Fruit fly (Drosophila melanogaster) whole organism, embryonic: Measurements from ENCODE around the gene eIF4E6.

Experiments used
- Abd-B ChIP-seq: fragments of 200-800 bp; sonication (Bioruptor generic); optimal IDR thresholded peaks from 2 replicates; lab custom pipeline; 2018; ENCODE audit warnings: missing biosample characterization, mild to moderate bottlenecking, missing genetic modification characterization, moderate library complexity
- Bgb ChIP-seq: fragments of 200-800 bp; sonication (Bioruptor generic); IDR thresholded peaks from 2 replicates; pipeline ENCODE4 v1.3.6; 2022; ENCODE audit warnings: missing biosample characterization, missing genetic modification characterization; ENCODE audit not compliant: partially characterized antibody
- Bteb2 ChIP-seq: fragments of 200-800 bp; sonication (Bioruptor generic); optimal IDR thresholded peaks from 2 replicates; lab custom pipeline; 2016; ENCODE audit warnings: missing biosample characterization, missing genetic modification characterization
- CG10274 ChIP-seq: fragments of 200-800 bp; sonication (Bioruptor generic); optimal IDR thresholded peaks from 3 replicates; lab custom pipeline; 2017; ENCODE audit warnings: missing biosample characterization, mild to moderate bottlenecking, missing genetic modification characterization
- CG10959 ChIP-seq: fragments of 200-800 bp; sonication (Bioruptor generic); IDR thresholded peaks from 2 replicates; pipeline ENCODE4 v1.3.6; 2022; ENCODE audit warnings: missing biosample characterization, missing genetic modification characterization
- CG12219 ChIP-seq: fragments of 200-800 bp; sonication (Bioruptor generic); optimal IDR thresholded peaks from 3 replicates; lab custom pipeline; 2018; ENCODE audit warnings: missing biosample characterization, mild to moderate bottlenecking, missing genetic modification characterization
- CG12769 ChIP-seq: fragments of 200-800 bp; sonication (Bioruptor generic); optimal IDR thresholded peaks from 2 replicates; lab custom pipeline; 2019; ENCODE audit warnings: missing biosample characterization, mild to moderate bottlenecking, missing genetic modification characterization, moderate library complexity
- CG12942 ChIP-seq: fragments of 200-800 bp; sonication (Bioruptor generic); optimal IDR thresholded peaks from 3 replicates; lab custom pipeline; 2016; ENCODE audit warnings: missing biosample characterization, missing genetic modification characterization
- CG13424 ChIP-seq: fragments of 200-800 bp; sonication (Bioruptor generic); optimal IDR thresholded peaks from 2 replicates; lab custom pipeline; 2019; ENCODE audit warnings: missing biosample characterization, mild to moderate bottlenecking, missing genetic modification characterization, moderate library complexity
- CG13894 ChIP-seq: fragments of 200-800 bp; sonication (Bioruptor generic); optimal IDR thresholded peaks from 3 replicates; lab custom pipeline; 2018; ENCODE audit warnings: missing biosample characterization, mild to moderate bottlenecking, missing genetic modification characterization, moderate library complexity
- CG14014 ChIP-seq: fragments of 200-800 bp; sonication (Bioruptor generic); IDR thresholded peaks from 2 replicates; pipeline ENCODE4 v1.3.6; 2022; ENCODE audit warnings: missing biosample characterization, missing genetic modification characterization
- CG15011 ChIP-seq: fragments of 200-800 bp; sonication (Bioruptor generic); optimal IDR thresholded peaks from 3 replicates; lab custom pipeline; 2018; ENCODE audit warnings: missing biosample characterization, mild to moderate bottlenecking, missing genetic modification characterization
- CG18619 ChIP-seq: fragments of 200-800 bp; sonication (Bioruptor generic); optimal IDR thresholded peaks from 3 replicates; lab custom pipeline; 2017; ENCODE audit warnings: missing biosample characterization, mild to moderate bottlenecking, missing genetic modification characterization
- CG2199 ChIP-seq: fragments of 200-800 bp; sonication (Bioruptor generic); IDR thresholded peaks from 3 replicates; pipeline ENCODE4 v1.3.6; 2022; ENCODE audit warnings: missing biosample characterization, missing genetic modification characterization
- CG2202 ChIP-seq: fragments of 200-800 bp; sonication (Bioruptor generic); optimal IDR thresholded peaks from 2 replicates; lab custom pipeline; 2018; ENCODE audit warnings: missing biosample characterization, mild to moderate bottlenecking, missing genetic modification characterization
- CG30020 ChIP-seq: fragments of 200-800 bp; optimal IDR thresholded peaks from 2 replicates; lab custom pipeline; 2019; ENCODE audit warnings: missing biosample characterization, mild to moderate bottlenecking, missing genetic modification characterization, moderate library complexity
- CG32532 ChIP-seq: fragments of 200-800 bp; sonication (Bioruptor generic); IDR thresholded peaks from 2 replicates; pipeline ENCODE4 v1.3.6; 2022; ENCODE audit warnings: missing biosample characterization, missing genetic modification characterization
- CG34224 ChIP-seq: fragments of 200-800 bp; sonication (Bioruptor generic); IDR thresholded peaks from 3 replicates; pipeline ENCODE4 v1.3.6; 2022; ENCODE audit warnings: missing biosample characterization, missing genetic modification characterization; ENCODE audit not compliant: partially characterized antibody
- CG34376 ChIP-seq: fragments of 200-800 bp; sonication (Bioruptor generic); optimal IDR thresholded peaks from 2 replicates; lab custom pipeline; 2018; ENCODE audit warnings: missing biosample characterization, mild to moderate bottlenecking, missing genetic modification characterization
- CG3726 ChIP-seq: fragments of 200-800 bp; sonication (Bioruptor generic); IDR thresholded peaks from 3 replicates; pipeline ENCODE4, ENCODE4 v1.3.6; 2022; ENCODE audit warnings: missing biosample characterization, missing genetic modification characterization
- CG6654 ChIP-seq: fragments of 200-800 bp; sonication (Bioruptor generic); optimal IDR thresholded peaks from 2 replicates; lab custom pipeline; 2017; ENCODE audit warnings: missing biosample characterization, mild to moderate bottlenecking, missing genetic modification characterization
- CG6689 ChIP-seq: fragments of 200-800 bp; sonication (Bioruptor generic); IDR thresholded peaks from 2 replicates; pipeline ENCODE4 v1.3.6; 2022; ENCODE audit warnings: missing biosample characterization, missing genetic modification characterization
- CG8089 ChIP-seq: fragments of 200-800 bp; sonication (Bioruptor generic); optimal IDR thresholded peaks from 3 replicates; lab custom pipeline; 2016; ENCODE audit warnings: missing biosample characterization, missing genetic modification characterization
- Chrac-16 ChIP-seq: fragments of 200-800 bp; sonication (Bioruptor generic); optimal IDR thresholded peaks from 3 replicates; lab custom pipeline; 2016; ENCODE audit warnings: missing biosample characterization, missing genetic modification characterization
- Dp ChIP-seq: fragments of 200-800 bp; sonication (Bioruptor generic); optimal IDR thresholded peaks from 2 replicates; lab custom pipeline; 2018; ENCODE audit warnings: missing biosample characterization, mild to moderate bottlenecking, missing genetic modification characterization, moderate library complexity
- ERR ChIP-seq: fragments of 200-800 bp; sonication (Bioruptor generic); optimal IDR thresholded peaks from 2 replicates; lab custom pipeline; 2016; ENCODE audit warnings: missing biosample characterization, missing genetic modification characterization
- Fer3 ChIP-seq: fragments of 200-800 bp; sonication (Bioruptor generic); optimal IDR thresholded peaks from 2 replicates; lab custom pipeline; 2018; ENCODE audit warnings: missing biosample characterization, mild to moderate bottlenecking, missing genetic modification characterization, moderate library complexity
- Kr ChIP-seq: fragments of 200-800 bp; sonication (Bioruptor generic); optimal IDR thresholded peaks from 2 replicates; lab custom pipeline; 2017; ENCODE audit warnings: missing biosample characterization, mild to moderate bottlenecking, missing genetic modification characterization
- NFAT ChIP-seq: fragments of 200-800 bp; sonication (Bioruptor generic); IDR thresholded peaks from 2 replicates; pipeline ENCODE4 v1.3.6; 2022; ENCODE audit warnings: missing biosample characterization, missing genetic modification characterization
- Optix ChIP-seq: fragments of 200-800 bp; sonication (Bioruptor generic); IDR thresholded peaks from 3 replicates; pipeline ENCODE4 v1.3.6; 2022; ENCODE audit warnings: missing biosample characterization, missing genetic modification characterization
- Usf ChIP-seq: fragments of 200-800 bp; sonication (Bioruptor generic); optimal IDR thresholded peaks from 2 replicates; lab custom pipeline; 2017; ENCODE audit warnings: missing genotype, missing biosample characterization, missing genetic modification characterization
- Xbp1 ChIP-seq: fragments of 200-800 bp; sonication (Bioruptor generic); optimal IDR thresholded peaks from 3 replicates; lab custom pipeline; 2016; ENCODE audit warnings: missing biosample characterization, mild to moderate bottlenecking, missing genetic modification characterization
- al ChIP-seq: fragments of 200-800 bp; sonication (Bioruptor generic); IDR thresholded peaks from 2 replicates; pipeline ENCODE4 v1.3.6; 2022; ENCODE audit warnings: missing biosample characterization, missing genetic modification characterization
- aop ChIP-seq: fragments of 200-800 bp; sonication (Bioruptor generic); IDR thresholded peaks from 2 replicates; pipeline ENCODE4 v1.3.6; 2022; ENCODE audit warnings: missing biosample characterization, missing genetic modification characterization
- ara ChIP-seq: fragments of 200-800 bp; sonication (Bioruptor generic); IDR thresholded peaks from 2 replicates; pipeline ENCODE4 v1.3.6; 2022; ENCODE audit warnings: missing biosample characterization, missing genetic modification characterization
- az2 ChIP-seq: fragments of 200-800 bp; sonication (Bioruptor generic); optimal IDR thresholded peaks from 3 replicates; lab custom pipeline; 2016; ENCODE audit warnings: missing biosample characterization, missing genetic modification characterization
- caup ChIP-seq: fragments of 200-800 bp; sonication (Bioruptor generic); optimal IDR thresholded peaks from 3 replicates; lab custom pipeline; 2017; ENCODE audit warnings: missing biosample characterization, mild to moderate bottlenecking, missing genetic modification characterization, moderate library complexity; ENCODE audit not compliant: severe bottlenecking
- croc ChIP-seq: fragments of 200-800 bp; sonication (Bioruptor generic); conservative IDR thresholded peaks from 3 replicates; pipeline ENCODE4 v1.3.6; 2022; ENCODE audit warnings: missing biosample characterization, missing genetic modification characterization
- dysf ChIP-seq: fragments of 200-800 bp; sonication (Bioruptor generic); IDR thresholded peaks from 3 replicates; pipeline ENCODE4 v1.3.6; 2022; ENCODE audit warnings: missing biosample characterization, missing genetic modification characterization
- gsb ChIP-seq: fragments of 200-800 bp; sonication (Bioruptor generic); IDR thresholded peaks from 2 replicates; pipeline ENCODE4 v1.3.6; 2022; ENCODE audit warnings: missing biosample characterization, missing genetic modification characterization
- hth ChIP-seq: fragments of >200 bp; optimal IDR thresholded peaks from 2 replicates; lab custom pipeline; 2017; ENCODE audit warnings: inconsistent platforms
- ind ChIP-seq: fragments of 200-800 bp; sonication (Bioruptor generic); optimal IDR thresholded peaks from 3 replicates; lab custom pipeline; 2016; ENCODE audit warnings: missing biosample characterization, missing genetic modification characterization
- kni ChIP-seq: fragments of 200-800 bp; sonication (Bioruptor generic); optimal IDR thresholded peaks from 3 replicates; lab custom pipeline; 2017; ENCODE audit warnings: mild to moderate bottlenecking, missing biosample characterization, missing genetic modification reagents, missing genetic modification characterization
- lab ChIP-seq: fragments of 200-800 bp; sonication (Bioruptor generic); optimal IDR thresholded peaks from 3 replicates; lab custom pipeline; 2017; ENCODE audit warnings: missing biosample characterization, missing genetic modification characterization, mild to moderate bottlenecking, moderate library complexity, missing genetic modification reagents
- psq ChIP-seq: fragments of 200-800 bp; sonication (Bioruptor generic); optimal IDR thresholded peaks from 2 replicates; lab custom pipeline; 2017; ENCODE audit warnings: missing biosample characterization, missing genetic modification characterization
- seq ChIP-seq: fragments of 200-800 bp; sonication (Bioruptor generic); IDR thresholded peaks from 2 replicates; pipeline ENCODE4 v1.3.6; 2022; ENCODE audit warnings: missing biosample characterization, missing genetic modification characterization
- sob ChIP-seq: fragments of 200-800 bp; sonication (Bioruptor generic); IDR thresholded peaks from 2 replicates; pipeline ENCODE4 v1.3.6; 2022; ENCODE audit warnings: missing biosample characterization, missing genetic modification characterization
- tin ChIP-seq: fragments of 200-800 bp; sonication (Bioruptor generic); optimal IDR thresholded peaks from 3 replicates; lab custom pipeline; 2016; ENCODE audit warnings: missing biosample characterization, missing genetic modification characterization
- usp ChIP-seq: fragments of >200 bp; optimal IDR thresholded peaks from 2 replicates; lab custom pipeline; 2017; ENCODE audit warnings: missing biosample characterization, missing genetic modification characterization
- vfl ChIP-seq: fragments of 200-800 bp; sonication (Bioruptor generic); optimal IDR thresholded peaks from 2 replicates; lab custom pipeline; 2016; ENCODE audit warnings: missing biosample characterization, missing genetic modification characterization

Gene eIF4E6

DNA sequence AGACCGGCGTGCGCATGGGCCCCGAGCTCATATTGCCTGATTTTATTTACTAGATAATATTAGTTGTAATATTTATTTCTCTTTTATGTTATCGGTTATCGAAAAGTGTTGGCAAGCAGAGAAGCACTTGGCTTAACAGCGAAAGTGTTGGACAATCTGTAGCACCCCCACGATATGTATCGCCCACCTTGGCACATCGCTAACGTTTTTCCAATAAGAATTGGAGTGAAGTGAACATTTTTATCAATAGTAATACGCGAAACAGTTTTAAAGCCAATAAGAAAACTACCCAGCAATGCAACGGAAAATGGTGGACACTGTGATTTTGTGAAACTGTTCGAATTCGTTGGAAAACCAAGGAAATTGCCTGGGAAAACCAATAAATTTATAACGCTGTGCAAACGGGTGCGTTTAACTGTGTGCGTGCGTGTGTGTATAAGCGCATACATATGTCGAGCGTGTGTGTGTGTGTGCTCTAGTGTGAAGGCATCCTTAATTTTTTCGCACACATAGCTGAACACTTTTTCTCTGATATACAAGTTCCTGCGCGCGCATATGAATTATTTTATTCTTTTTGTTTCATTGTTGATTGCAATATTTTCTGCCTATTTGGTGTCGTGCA lies 12.1 kb upstream of the eIF4E6 start, which contains the start of the genes Slu7 and Pkc98E (continued):
- TF ChIP-seq CG12942 (GFP tag; lab: Kevin White, UChicago) (peak; percentile 66), ara (GFP tag; lab: Robert Waterston, UW) (peak; percentile 32; the same call in 1 of the 2 replicates), CG6689 (GFP tag; lab: Robert Waterston, UW) (0 out of 2 replicates have a peak, but pooled peaks have one; percentile 7), dysf (GFP tag; lab: Robert Waterston, UW) (0 out of 3 replicates have a peak, but pooled peaks have one; percentile 27), Chrac-16 (peak; percentile 43), NFAT (GFP tag; lab: Robert Waterston, UW) (peak; percentile 78), sob (GFP tag; lab: Robert Waterston, UW) (peak; percentile 90), CG10959 (GFP tag; lab: Robert Waterston, UW) (0 out of 2 replicates have a peak, but pooled peaks have one; percentile 24), Kr (GFP tag; lab: Kevin White, UChicago) (no peak), CG10274 (no peak), CG34376 (GFP tag; lab: Kevin White, UChicago) (peak; percentile 68), usp (GFP tag; lab: Kevin White, UChicago) (no peak), CG8089 (GFP tag; lab: Kevin White, UChicago) (peak; percentile 47), hth (lab: Kevin White, UChicago) (no peak), aop (no peak), psq (peak; percentile 14), CG2199 (GFP tag; lab: Robert Waterston, UW) (0 out of 3 replicates have a peak, but pooled peaks have one; percentile 52), Xbp1 (GFP tag; lab: Kevin White, UChicago) (peak; percentile 66), Bgb (GFP tag; lab: Robert Waterston, UW) (peak; percentile 93), gsb (GFP tag; lab: Robert Waterston, UW) (no peak), vfl (peak; percentile 56), Optix (no peak), CG12219 (GFP tag; lab: Kevin White, UChicago) (no peak), CG14014 (GFP tag; lab: Robert Waterston, UW) (0 out of 2 replicates have a peak, but pooled peaks have one; percentile 32), lab (GFP tag; lab: Kevin White, UChicago) (peak; percentile 77), al (GFP tag; lab: Robert Waterston, UW) (peak; percentile 48; the same call in 1 of the 2 replicates), CG2202 (tag; lab: Kevin White, UChicago) (peak; percentile 5), CG6654 (GFP tag; lab: Kevin White, UChicago) (no peak), kni (GFP tag; lab: Kevin White, UChicago) (peak; percentile 31), CG34224 (peak; percentile 89), ERR (GFP tag; lab: Kevin White, UChicago) (peak; percentile 42), ind (GFP tag; lab: Kevin White, UChicago) (peak; percentile 61), Dp (GFP tag; lab: Kevin White, UChicago) (peak; percentile 23), croc (no peak), Bteb2 (GFP tag; lab: Kevin White, UChicago) (peak; percentile 51), CG32532 (peak; percentile 74; the same call in 1 of the 2 replicates), caup (GFP tag; lab: Kevin White, UChicago) (peak; percentile 72), Usf (GFP tag; lab: Kevin White, UChicago) (no peak), tin (GFP tag; lab: Kevin White, UChicago) (peak; percentile 70), CG3726 (GFP tag; lab: Robert Waterston, UW) (no peak), Abd-B (GFP tag; lab: Kevin White, UChicago) (peak; percentile 63), CG15011 (GFP tag; lab: Kevin White, UChicago) (no peak), Fer3 (tag; lab: Kevin White, UChicago) (peak; percentile 51), CG13894 (tag; lab: Kevin White, UChicago) (no peak), az2 (no peak), CG18619 (GFP tag; lab: Kevin White, UChicago) (no peak), seq (GFP tag; lab: Robert Waterston, UW) (no peak), CG13424 (tag; lab: Kevin White, UChicago) (no peak), CG30020 (tag; lab: Kevin White, UChicago) (peak; percentile 10), CG12769 (tag; lab: Kevin White, UChicago) (no peak)
